Worm (Caenorhabditis elegans): ENCODE data around the gene srxa-4.

DNA sequence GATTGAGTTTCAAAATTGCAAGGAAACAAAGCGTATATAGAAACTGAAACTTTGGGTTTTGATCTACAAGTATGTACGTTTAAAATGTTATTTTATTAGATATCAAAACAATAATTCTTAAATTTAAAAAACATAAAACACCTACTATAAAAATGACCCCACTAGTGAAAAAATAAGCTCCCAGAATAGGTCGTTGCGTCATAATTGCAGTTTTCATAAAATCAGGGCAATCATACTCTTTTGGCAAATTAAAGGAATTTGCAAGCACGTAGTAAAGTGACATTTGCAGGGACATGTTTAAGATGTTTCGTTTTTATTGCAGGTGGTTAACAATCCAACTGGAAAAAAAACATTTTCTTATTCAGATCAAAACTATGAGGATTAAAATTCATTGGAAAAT, 11.7 kb upstream of the srxa-4 start, which contains the start of gene srt-6:
- TF ChIP-seq ama-1 (optimal IDR thresholded peaks at IDR 0.05) (no peak), unc-86 (tag; optimal IDR thresholded peaks at IDR 0.05) (no peak), C38D4.7 (GFP tag; optimal IDR thresholded peaks at IDR 0.05) (no peak), fkh-10 (GFP tag; optimal IDR thresholded peaks at IDR 0.05) (no peak), dmd-4 (tag; optimal IDR thresholded peaks at IDR 0.05; ENCODE audit: borderline replicate concordance) (no peak), ceh-22 (tag; optimal IDR thresholded peaks at IDR 0.05) (no peak)

Measured in whole organism, late embryonic.